Fruit fly (Drosophila melanogaster) whole organism, pupa: ENCODE results near the gene Aos1.

ENCODE experiments used
- CG12605 ChIP-seq: fragments of 200-800 bp; sonication (Bioruptor generic); IDR thresholded peaks from 2 replicates; pipeline ENCODE4 v1.3.6; 2022; ENCODE audit warnings: missing biosample characterization, missing genetic modification characterization
- CG13204 ChIP-seq: fragments of 200-800 bp; sonication (Bioruptor generic); optimal IDR thresholded peaks from 2 replicates; lab custom pipeline; 2018; ENCODE audit warnings: missing biosample characterization, mild to moderate bottlenecking, missing genetic modification characterization, moderate library complexity
- CG14655 ChIP-seq: fragments of 200-800 bp; sonication (Bioruptor generic); optimal IDR thresholded peaks from 3 replicates; lab custom pipeline; 2017; ENCODE audit warnings: mild to moderate bottlenecking, missing biosample characterization, missing genetic modification reagents, missing genetic modification characterization
- CG17806 ChIP-seq: fragments of 200-800 bp; sonication (Bioruptor generic); optimal IDR thresholded peaks from 2 replicates; lab custom pipeline; 2018; ENCODE audit warnings: missing biosample characterization, mild to moderate bottlenecking, missing genetic modification characterization, moderate library complexity
- CG4496 ChIP-seq: fragments of 200-800 bp; sonication (Bioruptor generic); IDR thresholded peaks from 3 replicates; pipeline ENCODE4 v1.3.6; 2022; ENCODE audit warnings: missing biosample characterization, missing genetic modification characterization
- CG8301 ChIP-seq: fragments of 200-800 bp; sonication (Bioruptor generic); optimal IDR thresholded peaks from 2 replicates; lab custom pipeline; 2018; ENCODE audit warnings: missing biosample characterization, mild to moderate bottlenecking, missing genetic modification characterization
- Ets98B ChIP-seq: fragments of 200-800 bp; sonication (Bioruptor generic); IDR thresholded peaks from 2 replicates; pipeline ENCODE4 v1.3.6; 2022; ENCODE audit warnings: missing biosample characterization, missing genetic modification characterization
- Pif1A ChIP-seq: fragments of 200-800 bp; sonication (Bioruptor generic); optimal IDR thresholded peaks from 3 replicates; lab custom pipeline; 2016; ENCODE audit warnings: missing biosample characterization, missing genetic modification characterization
- Pif1B ChIP-seq: fragments of 200-800 bp; sonication (Bioruptor generic); optimal IDR thresholded peaks from 3 replicates; lab custom pipeline; 2016; ENCODE audit warnings: missing biosample characterization, missing genetic modification characterization
- Snoo ChIP-seq: fragments of 200-800 bp; sonication (Bioruptor generic); optimal IDR thresholded peaks from 3 replicates; lab custom pipeline; 2017; ENCODE audit warnings: missing biosample characterization, mild to moderate bottlenecking, missing genetic modification characterization, inconsistent platforms
- gl ChIP-seq: fragments of 200-800 bp; sonication (Bioruptor generic); optimal IDR thresholded peaks from 2 replicates; lab custom pipeline; 2018; ENCODE audit warnings: missing biosample characterization, mild to moderate bottlenecking, missing genetic modification characterization
- rn ChIP-seq: fragments of 200-800 bp; sonication (Bioruptor generic); IDR thresholded peaks from 2 replicates; pipeline ENCODE4 v1.3.6; 2022; ENCODE audit warnings: missing biosample characterization, missing genetic modification characterization

DNA sequence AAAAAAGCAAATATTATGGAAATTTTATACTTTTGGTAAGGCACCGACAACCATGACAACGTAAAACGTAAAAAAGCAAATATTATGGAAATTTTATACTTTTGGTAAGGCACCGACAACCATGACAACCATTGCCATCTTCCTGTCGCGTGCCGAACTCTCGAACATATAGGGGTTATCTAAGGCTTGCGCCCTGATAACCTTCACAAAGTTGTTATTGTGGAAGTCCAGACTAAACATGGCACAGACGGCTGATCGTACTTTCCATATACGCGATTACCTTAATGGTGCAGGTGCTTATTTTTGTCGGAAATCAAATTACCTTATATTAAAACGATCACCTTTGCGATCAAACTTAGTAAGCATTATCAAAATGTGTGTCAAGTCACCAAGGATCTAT lies 11.8 kb upstream of the Aos1 start:
- TF ChIP-seq CG4496 (GFP tag; lab: Robert Waterston, UW) (no peak), CG8301 (tag; lab: Kevin White, UChicago) (no peak), CG12605 (GFP tag; lab: Robert Waterston, UW) (no peak), gl (tag; lab: Kevin White, UChicago) (no peak), Pif1A (GFP tag; lab: Kevin White, UChicago) (no peak), CG14655 (GFP tag; lab: Kevin White, UChicago) (no peak), CG17806 (tag; lab: Kevin White, UChicago) (no peak), Snoo (tag; lab: Kevin White, UChicago) (no peak), rn (GFP tag; lab: Robert Waterston, UW) (no peak), Ets98B (GFP tag; lab: Robert Waterston, UW) (no peak), Pif1B (no peak), CG13204 (GFP tag; lab: Kevin White, UChicago) (no peak)
